Fruit fly (Drosophila melanogaster): ENCODE results near the gene CG13365.

The CG13365 gene

DNA sequence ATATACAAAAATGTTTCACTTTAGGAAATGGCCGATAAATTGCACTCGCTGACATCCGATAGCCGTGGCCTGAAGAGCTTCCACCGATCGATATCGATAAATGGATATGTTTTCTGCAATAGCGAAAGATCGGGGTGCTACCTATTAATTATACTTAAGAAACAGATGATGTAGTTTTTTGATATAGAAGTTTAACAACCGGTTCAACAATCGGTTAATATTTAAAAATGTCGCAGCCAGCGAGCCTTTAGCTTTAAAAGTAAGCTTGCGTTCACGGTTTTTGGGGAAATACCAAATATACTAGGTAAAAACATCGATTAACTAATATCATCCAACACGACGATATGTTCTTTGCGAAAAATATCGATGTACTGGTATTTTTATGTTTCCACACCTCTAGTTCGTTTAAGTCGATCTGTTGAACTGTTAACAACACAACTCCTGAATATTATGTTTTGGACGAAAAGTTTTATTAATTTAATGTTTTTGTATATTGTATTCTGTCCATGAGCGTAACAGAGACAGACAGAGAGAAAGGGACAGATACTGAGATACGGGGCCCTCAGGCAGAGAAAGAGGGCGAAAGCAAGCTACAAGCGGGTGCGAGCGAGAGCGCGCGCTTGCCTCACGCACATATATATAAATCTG is 14.6 kb upstream of the CG13365 start, which contains the start of gene Dredd:
Gene Dredd (minus strand): TSS at position 51 of the 648 bp plus-strand sequence.
- no peak for TF ChIP-seq insv (optimal IDR thresholded peaks at IDR 0.05)
- no peak for TF ChIP-seq psq (optimal IDR thresholded peaks at IDR 0.05)
- no peak for TF ChIP-seq Sin3A (optimal IDR thresholded peaks at IDR 0.05)
- no peak for TF ChIP-seq h (optimal IDR thresholded peaks at IDR 0.05)
- no peak for TF ChIP-seq Myc (optimal IDR thresholded peaks at IDR 0.05)
- no peak for TF ChIP-seq ttk (optimal IDR thresholded peaks at IDR 0.05)

DNA sequence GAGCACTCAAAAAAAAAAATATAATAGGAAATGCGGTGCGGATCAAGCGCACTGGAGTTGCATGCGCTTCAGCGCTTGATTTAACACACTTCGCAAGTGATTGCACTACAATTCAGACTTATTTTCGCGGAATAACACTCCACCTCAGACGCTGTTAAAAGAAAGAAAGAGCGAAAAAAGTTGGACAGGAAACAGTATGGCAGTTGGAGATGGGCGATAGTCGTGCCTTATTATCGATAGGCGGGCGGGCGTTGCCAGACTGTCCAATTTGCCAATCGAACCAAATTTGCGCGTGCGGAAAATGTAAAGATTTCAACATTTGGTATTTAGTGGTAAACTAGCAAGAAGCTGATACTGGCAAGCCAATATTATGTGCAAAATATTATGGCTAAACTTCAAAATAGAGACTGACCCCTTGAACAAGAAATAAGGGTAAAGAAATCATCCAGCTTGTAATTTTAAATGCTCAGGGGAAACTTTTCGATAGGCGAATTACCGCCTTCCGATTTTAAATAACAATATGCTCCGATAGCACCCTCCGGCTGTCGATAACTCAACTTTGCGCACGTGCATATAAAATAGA is 8.3 kb upstream of the CG13365 start, which contains the start of the genes RpL36 and Mybbp1A:
Gene RpL36 (minus strand): TSS at position 245 of the 583 bp plus-strand sequence.
Gene Mybbp1A (plus strand): TSS at position 535 of the 583 bp plus-strand sequence.
- TF ChIP-seq ttk (optimal IDR thresholded peaks at IDR 0.05) (no peak), psq (optimal IDR thresholded peaks at IDR 0.05) (no peak)

DNA sequence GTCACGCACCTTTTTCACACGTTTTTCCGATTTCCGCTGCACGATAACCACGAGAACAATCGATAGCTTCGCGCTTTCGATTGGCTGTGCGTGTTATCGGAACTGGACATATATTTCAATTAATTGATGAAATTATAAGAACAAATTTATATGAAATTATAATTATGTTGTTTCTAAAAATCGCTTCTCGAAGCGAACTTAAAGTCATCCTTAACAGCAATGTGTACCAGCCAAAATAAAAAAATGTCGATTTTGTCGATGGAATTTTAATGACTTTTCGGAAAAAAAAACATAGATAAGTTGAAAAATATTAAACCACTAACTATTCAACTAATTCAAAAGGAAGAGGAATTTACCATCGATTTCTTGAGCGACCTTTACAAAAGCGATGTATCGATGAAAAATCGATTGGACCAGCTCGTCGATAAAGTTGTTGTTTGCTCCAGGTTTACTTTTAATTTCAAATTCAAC is 4.2 kb upstream of the CG13365 start, which contains the start of the genes CG13364 and Hinfp:
Gene CG13364 (minus strand): TSS at position 47 of the 471 bp plus-strand sequence.
Gene Hinfp (plus strand): TSS at position 386 of the 471 bp plus-strand sequence.
- TF ChIP-seq Sin3A (optimal IDR thresholded peaks at IDR 0.05) (no peak), ttk (optimal IDR thresholded peaks at IDR 0.05) (no peak), insv (optimal IDR thresholded peaks at IDR 0.05) (no peak), Myc (optimal IDR thresholded peaks at IDR 0.05) (no peak), psq (optimal IDR thresholded peaks at IDR 0.05) (no peak), h (optimal IDR thresholded peaks at IDR 0.05) (no peak)

DNA sequence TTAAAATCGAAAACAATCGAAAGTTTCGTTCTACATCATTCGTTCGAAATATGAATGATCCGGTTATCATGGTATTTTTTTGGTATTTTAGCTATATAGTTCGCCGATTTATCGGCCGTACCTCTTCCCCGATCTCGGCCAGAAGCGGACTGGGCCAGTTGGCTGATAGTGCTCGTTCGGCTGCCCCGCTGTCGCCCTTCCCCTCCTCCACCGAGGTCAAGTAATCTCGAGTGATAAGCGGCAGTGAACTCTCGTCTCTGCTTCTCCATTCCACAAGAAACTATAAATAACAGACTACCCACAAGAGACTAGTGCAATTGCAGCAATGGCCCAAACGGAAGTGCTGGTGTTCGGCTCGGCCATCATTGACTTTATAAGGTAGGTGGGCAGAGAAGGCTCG is 2.3 kb upstream of the CG13365 start, which contains the start of gene CG13369:
Gene CG13369 (plus strand): TSS at position 112 of the 400 bp plus-strand sequence.
- TF ChIP-seq ttk (optimal IDR thresholded peaks at IDR 0.05) (no peak), Myc (optimal IDR thresholded peaks at IDR 0.05) (no peak), h (optimal IDR thresholded peaks at IDR 0.05) (no peak), psq (optimal IDR thresholded peaks at IDR 0.05) (no peak)

DNA sequence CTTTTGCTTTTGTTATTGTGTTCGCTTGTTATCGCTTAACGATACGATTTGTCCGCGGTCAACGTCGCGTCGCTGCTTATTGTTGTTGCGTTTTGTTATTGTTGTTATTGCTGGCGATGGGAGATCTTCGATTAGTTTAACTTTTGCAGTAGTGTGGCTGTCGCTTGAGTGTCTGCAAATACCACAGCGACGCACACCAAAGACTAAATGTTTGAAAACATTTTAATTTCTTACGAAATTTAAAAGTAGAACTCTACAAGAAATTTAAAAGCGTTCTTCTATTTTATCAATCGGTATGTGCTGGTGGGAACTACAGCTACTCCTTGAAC is 949 bp downstream of the CG13365 start, which contains the start of gene spdi:
Gene spdi (minus strand): TSS at position 94 of the 329 bp plus-strand sequence.
- TF ChIP-seq psq (optimal IDR thresholded peaks at IDR 0.05) (no peak), insv (optimal IDR thresholded peaks at IDR 0.05) (no peak), Sin3A (optimal IDR thresholded peaks at IDR 0.05) (no peak), ttk (optimal IDR thresholded peaks at IDR 0.05) (no peak), h (optimal IDR thresholded peaks at IDR 0.05) (no peak), Myc (optimal IDR thresholded peaks at IDR 0.05) (no peak)

DNA sequence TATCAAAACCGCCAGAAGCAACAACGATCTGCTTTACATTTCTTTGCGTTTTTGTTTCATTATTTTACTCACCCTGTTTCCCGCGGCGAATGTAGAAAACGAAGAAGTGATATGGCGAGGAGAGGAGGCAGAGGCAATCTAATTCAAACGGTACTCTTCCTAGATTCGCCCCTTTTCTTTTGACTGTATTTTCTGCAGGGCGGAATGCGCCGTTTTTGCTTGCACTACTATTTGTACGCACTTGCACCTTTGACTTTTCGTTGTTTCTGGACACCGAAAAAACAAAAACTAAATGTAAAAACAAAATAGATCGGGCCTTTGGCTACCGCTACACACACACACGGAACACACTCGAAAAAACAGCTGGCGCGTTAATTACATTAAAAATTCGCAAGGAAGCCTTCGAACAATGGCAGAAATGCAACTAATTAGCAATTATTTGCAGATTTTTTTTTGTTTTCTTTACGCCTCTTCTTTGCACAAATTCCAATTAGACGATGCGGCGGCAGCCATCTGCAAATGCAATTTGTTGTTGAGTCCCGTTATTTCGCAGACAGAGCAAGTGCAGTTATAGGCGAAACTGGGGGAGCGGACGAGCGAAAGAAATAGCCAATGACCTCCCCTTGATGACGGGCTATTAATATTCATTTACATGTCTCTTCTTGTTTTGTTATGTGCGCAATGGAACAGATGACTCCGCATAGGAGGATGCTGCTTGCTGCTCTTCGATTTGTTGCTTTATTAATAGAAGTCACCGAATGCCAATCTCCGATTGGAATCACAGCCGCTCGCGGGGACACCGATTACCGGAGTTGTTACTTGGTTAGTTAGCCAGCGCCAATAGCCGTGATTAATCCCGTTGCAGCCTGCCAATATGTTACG is 1.6 kb downstream of the CG13365 start:
- TF ChIP-seq insv (optimal IDR thresholded peaks at IDR 0.05) (no peak), h (optimal IDR thresholded peaks at IDR 0.05) (no peak), Sin3A (optimal IDR thresholded peaks at IDR 0.05) (no peak), ttk (optimal IDR thresholded peaks at IDR 0.05) (no peak), psq (optimal IDR thresholded peaks at IDR 0.05) (no peak), Myc (optimal IDR thresholded peaks at IDR 0.05) (no peak)

DNA sequence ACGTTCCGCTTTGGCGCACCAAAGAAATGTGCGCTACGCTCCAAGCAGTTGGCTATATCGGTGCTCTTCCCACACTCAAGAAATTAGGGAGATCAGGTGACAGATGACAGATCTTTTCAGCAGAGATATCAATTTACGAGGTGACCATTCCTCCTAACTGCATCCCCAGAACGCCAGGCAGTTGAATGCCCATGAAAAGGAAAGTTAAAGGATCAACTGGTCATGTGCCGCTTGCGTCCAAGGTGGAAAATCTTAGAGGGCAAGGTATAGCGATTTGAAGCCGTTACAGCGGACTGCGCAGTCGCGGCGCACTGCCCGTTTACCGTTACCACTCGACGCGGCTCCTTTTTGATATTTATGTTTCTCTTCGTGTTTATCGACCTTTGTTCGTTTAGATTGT is 2.4 kb downstream of the CG13365 start:
- TF ChIP-seq Myc (optimal IDR thresholded peaks at IDR 0.05): no peak
- no peak for TF ChIP-seq Sin3A (optimal IDR thresholded peaks at IDR 0.05)
- no peak for TF ChIP-seq h (optimal IDR thresholded peaks at IDR 0.05)
- TF ChIP-seq insv (optimal IDR thresholded peaks at IDR 0.05): no peak
- no peak for TF ChIP-seq psq (optimal IDR thresholded peaks at IDR 0.05)
- no peak for TF ChIP-seq ttk (optimal IDR thresholded peaks at IDR 0.05)

DNA sequence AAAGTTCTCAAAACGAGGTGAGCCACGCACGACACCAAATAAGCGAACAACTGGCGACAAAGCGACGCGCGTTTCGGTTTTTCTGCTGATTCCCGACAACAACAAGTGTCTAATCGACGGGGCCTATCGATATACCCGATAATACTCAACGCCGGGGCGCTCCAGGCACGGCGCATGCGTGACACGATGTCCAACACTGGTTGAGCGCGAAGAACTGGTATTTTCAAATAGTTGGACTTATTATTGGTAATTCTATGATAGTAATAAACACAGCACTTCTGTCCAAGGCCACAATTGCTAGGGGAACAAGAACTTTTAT is 3.6 kb downstream of the CG13365 start:
- no peak for TF ChIP-seq h (optimal IDR thresholded peaks at IDR 0.05)
- no peak for TF ChIP-seq ttk (optimal IDR thresholded peaks at IDR 0.05)
- no peak for TF ChIP-seq Sin3A (optimal IDR thresholded peaks at IDR 0.05)
- no peak for TF ChIP-seq Myc (optimal IDR thresholded peaks at IDR 0.05)
- TF ChIP-seq psq (optimal IDR thresholded peaks at IDR 0.05): no peak
- no peak for TF ChIP-seq insv (optimal IDR thresholded peaks at IDR 0.05)

DNA sequence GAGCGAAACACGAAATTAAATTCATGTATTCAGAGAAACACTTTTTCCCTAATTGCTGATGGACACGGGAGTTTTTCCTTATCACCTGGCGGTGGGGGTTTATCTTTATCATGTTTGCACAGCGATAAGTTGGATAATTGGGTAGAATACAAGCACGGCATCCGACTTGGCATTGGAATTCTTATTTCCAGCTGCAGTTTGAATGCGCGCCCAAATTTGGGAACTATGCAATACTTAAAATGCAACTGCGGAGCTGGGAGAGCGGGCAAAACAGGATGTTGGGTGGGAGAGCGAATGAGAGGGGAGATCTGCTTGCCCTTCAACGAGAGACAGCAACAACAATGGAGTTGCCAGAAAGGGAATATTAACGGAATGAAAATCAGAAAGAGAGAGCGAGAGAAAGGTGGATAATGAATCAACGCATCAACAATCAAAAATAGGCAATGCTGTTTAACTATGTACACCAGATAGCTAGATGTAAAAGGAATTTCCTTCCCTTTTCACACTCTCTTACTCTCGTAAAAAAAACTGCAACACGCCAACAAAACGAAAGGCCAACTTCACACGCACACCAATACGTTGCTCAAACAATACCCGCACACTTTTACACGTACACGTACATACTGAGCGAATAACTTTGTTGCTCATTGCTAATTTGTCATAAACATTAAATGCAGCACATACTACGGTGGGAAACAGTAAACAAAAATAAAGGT is 4.1 kb downstream of the CG13365 start:
- no peak for TF ChIP-seq psq (optimal IDR thresholded peaks at IDR 0.05)
- no peak for TF ChIP-seq insv (optimal IDR thresholded peaks at IDR 0.05)
- TF ChIP-seq h (optimal IDR thresholded peaks at IDR 0.05): no peak
- no peak for TF ChIP-seq Sin3A (optimal IDR thresholded peaks at IDR 0.05)
- no peak for TF ChIP-seq Myc (optimal IDR thresholded peaks at IDR 0.05)
- no peak for TF ChIP-seq ttk (optimal IDR thresholded peaks at IDR 0.05)

DNA sequence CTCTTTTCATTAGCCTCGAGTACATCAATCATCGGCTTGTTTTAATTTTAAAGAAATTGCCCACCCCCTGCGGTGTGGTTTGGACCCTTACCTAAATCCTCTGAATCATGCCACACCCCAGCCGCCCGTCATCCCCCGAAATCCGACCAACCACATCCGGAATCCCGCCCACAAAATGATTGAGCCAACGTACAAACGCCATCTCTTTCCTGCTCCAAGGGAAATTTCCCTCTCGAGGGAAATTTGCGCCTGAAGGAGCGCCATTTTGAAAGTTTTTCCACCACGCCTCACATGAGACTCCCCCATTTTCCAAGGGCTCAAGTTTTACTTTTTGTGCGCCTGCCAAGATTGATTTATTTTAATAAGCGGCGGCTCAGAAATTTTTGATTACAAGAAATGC is 11.0 kb downstream of the CG13365 start:
- no peak for TF ChIP-seq ttk (optimal IDR thresholded peaks at IDR 0.05)
- TF ChIP-seq Sin3A (optimal IDR thresholded peaks at IDR 0.05): no peak
- TF ChIP-seq insv (optimal IDR thresholded peaks at IDR 0.05): no peak
- no peak for TF ChIP-seq Myc (optimal IDR thresholded peaks at IDR 0.05)
- TF ChIP-seq psq (optimal IDR thresholded peaks at IDR 0.05): no peak
- no peak for TF ChIP-seq h (optimal IDR thresholded peaks at IDR 0.05)

DNA sequence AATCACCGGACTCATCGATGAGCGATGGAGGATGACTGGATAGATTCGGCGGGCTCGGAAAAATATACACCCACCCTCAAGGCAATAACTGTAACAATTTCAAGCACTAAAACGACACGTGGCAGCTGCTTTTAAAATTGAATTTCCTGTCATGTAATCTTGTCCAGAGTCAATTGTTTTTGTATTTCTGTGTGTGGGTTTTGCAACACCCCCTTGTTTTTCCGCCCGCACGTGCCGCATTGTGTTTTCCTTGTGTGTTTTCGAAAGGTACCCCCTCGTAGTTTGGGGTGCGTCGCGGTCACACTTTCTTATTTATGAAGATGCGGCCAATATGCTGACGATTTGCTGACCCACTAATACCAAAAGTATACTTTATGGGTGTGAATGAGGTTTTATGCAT is 19.0 kb downstream of the CG13365 start:
- no peak for TF ChIP-seq insv (optimal IDR thresholded peaks at IDR 0.05)
- TF ChIP-seq h (optimal IDR thresholded peaks at IDR 0.05): no peak
- TF ChIP-seq Myc (optimal IDR thresholded peaks at IDR 0.05): no peak
- TF ChIP-seq ttk (optimal IDR thresholded peaks at IDR 0.05): no peak
- no peak for TF ChIP-seq Sin3A (optimal IDR thresholded peaks at IDR 0.05)
- TF ChIP-seq psq (optimal IDR thresholded peaks at IDR 0.05): no peak
